Worm (Caenorhabditis elegans) whole organism, young adult: Measurements from ENCODE around the gene str-134.
A peak's percentile ranks its signal among the peaks of the same experiment; 100 is the strongest.

Source experiments
- F57C9.4 ChIP-seq: sonication (generic microtip); optimal IDR thresholded peaks from 2 replicates; lab custom pipeline; 2017; ENCODE audit warnings: mild to moderate bottlenecking, missing genetic modification characterization, missing compliant biosample characterization
- K12H6.12 ChIP-seq: fragments of 200-800 bp; sonication (Bioruptor generic); optimal IDR thresholded peaks from 2 replicates; lab custom pipeline; 2018; ENCODE audit warnings: mild to moderate bottlenecking, missing genetic modification characterization, missing compliant biosample characterization
- T26A5.8 ChIP-seq: sonication (generic microtip); optimal IDR thresholded peaks from 2 replicates; lab custom pipeline; 2016; ENCODE audit warnings: missing genetic modification characterization, missing compliant biosample characterization
- Y53G8AR.9 ChIP-seq: fragments of 200-800 bp; sonication (Bioruptor generic); conservative IDR thresholded peaks from 2 replicates; pipeline ENCODE4 v1.3.6; 2022; ENCODE audit warnings: missing genetic modification reagents, missing genetic modification characterization, missing compliant biosample characterization
- ZK185.1 ChIP-seq: sonication (generic microtip); optimal IDR thresholded peaks from 2 replicates; lab custom pipeline; 2016; ENCODE audit warnings: mild to moderate bottlenecking, missing genetic modification characterization, missing compliant biosample characterization; ENCODE audit not compliant: poor library complexity, severe bottlenecking
- aptf-3 ChIP-seq: fragments of 200-800 bp; sonication (Bioruptor generic); IDR thresholded peaks from 2 replicates; pipeline ENCODE4 v1.3.6; 2022; ENCODE audit warnings: missing genetic modification characterization, missing compliant biosample characterization
- bed-2 ChIP-seq: fragments of 200-800 bp; sonication (Bioruptor generic); IDR thresholded peaks from 2 replicates; pipeline ENCODE4 v1.3.6; 2022; ENCODE audit warnings: missing genetic modification reagents, missing genetic modification characterization, missing compliant biosample characterization
- cebp-2 ChIP-seq: fragments of 200-800 bp; sonication (Bioruptor generic); IDR thresholded peaks from 2 replicates; pipeline ENCODE4 v1.3.6; 2022; ENCODE audit warnings: missing genetic modification characterization, missing compliant biosample characterization
- ceh-27 ChIP-seq: fragments of 200-800 bp; sonication (Bioruptor generic); optimal IDR thresholded peaks from 2 replicates; lab custom pipeline; 2018; ENCODE audit warnings: mild to moderate bottlenecking, missing genetic modification characterization, moderate library complexity, missing compliant biosample characterization
- ceh-79 ChIP-seq: sonication (generic microtip); optimal IDR thresholded peaks from 2 replicates; lab custom pipeline; 2017; ENCODE audit warnings: mild to moderate bottlenecking, missing genetic modification characterization, missing compliant biosample characterization
- chd-7 ChIP-seq: sonication (generic microtip); optimal IDR thresholded peaks from 2 replicates; lab custom pipeline; 2016; ENCODE audit warnings: mild to moderate bottlenecking, missing genetic modification characterization, moderate library complexity, missing compliant biosample characterization
- egl-18 ChIP-seq: fragments of 200-800 bp; sonication (Bioruptor generic); IDR thresholded peaks from 2 replicates; pipeline ENCODE4 v1.3.6; 2022; ENCODE audit warnings: missing genetic modification reagents, missing genetic modification characterization, missing compliant biosample characterization
- fkh-3 ChIP-seq: sonication (generic microtip); optimal IDR thresholded peaks from 2 replicates; lab custom pipeline; 2016; ENCODE audit warnings: mild to moderate bottlenecking, missing genetic modification characterization, missing compliant biosample characterization
- hlh-12 ChIP-seq: sonication (generic microtip); optimal IDR thresholded peaks from 2 replicates; lab custom pipeline; 2016; ENCODE audit warnings: missing genetic modification characterization, missing compliant biosample characterization
- hmg-1.2 ChIP-seq: fragments of 200-800 bp; sonication (Bioruptor generic); IDR thresholded peaks from 2 replicates; pipeline ENCODE4 v1.3.6; 2022; ENCODE audit warnings: missing genetic modification reagents, missing genetic modification characterization, missing compliant biosample characterization
- hrde-1 ChIP-seq: sonication (generic microtip); optimal IDR thresholded peaks from 2 replicates; lab custom pipeline; 2016; ENCODE audit warnings: missing genetic modification characterization, mild to moderate bottlenecking, missing compliant biosample characterization, moderate library complexity, missing genotype, missing genetic modification reagents, borderline replicate concordance
- hsf-1 ChIP-seq: fragments of 200-800 bp; sonication (Bioruptor generic); IDR thresholded peaks from 2 replicates; pipeline ENCODE4 v1.3.6; 2022; ENCODE audit warnings: missing genetic modification reagents, missing genetic modification characterization, missing compliant biosample characterization
- lag-1 ChIP-seq: fragments of 200-800 bp; sonication (Bioruptor generic); IDR thresholded peaks from 2 replicates; pipeline ENCODE4 v1.3.6; 2022; ENCODE audit warnings: missing genetic modification reagents, missing genetic modification characterization, missing compliant biosample characterization
- let-607 ChIP-seq, 2 experiments: fragments of 200-800 bp in 1 of 2; sonication (Bioruptor generic) in 1 of 2; sonication (generic microtip) in 1 of 2; optimal IDR thresholded peaks; 2 replicates each; lab custom pipeline; 2016 to 2018; ENCODE audit warnings: mild to moderate bottlenecking in 2 of 2, missing compliant biosample characterization in 2 of 2, missing genetic modification characterization in 2 of 2, moderate library complexity in 2 of 2, missing genotype in 1 of 2
- madf-6 ChIP-seq: fragments of 200-800 bp; sonication (Bioruptor generic); IDR thresholded peaks from 2 replicates; pipeline ENCODE4 v1.3.6; 2022; ENCODE audit warnings: missing genetic modification reagents, missing genetic modification characterization, missing compliant biosample characterization
- mcd-1 ChIP-seq: fragments of 200-800 bp; sonication (Bioruptor generic); IDR thresholded peaks from 2 replicates; pipeline ENCODE4 v1.3.6; 2022; ENCODE audit warnings: missing genetic modification reagents, missing genetic modification characterization, missing compliant biosample characterization
- mel-28 ChIP-seq: sonication (generic microtip); optimal IDR thresholded peaks from 2 replicates; lab custom pipeline; 2016; ENCODE audit warnings: borderline replicate concordance, mild to moderate bottlenecking, missing genetic modification characterization, missing compliant biosample characterization
- mes-4 ChIP-seq: sonication (generic microtip); optimal IDR thresholded peaks from 2 replicates; lab custom pipeline; 2016; ENCODE audit warnings: missing genotype, missing genetic modification characterization, missing compliant biosample characterization
- nfya-1 ChIP-seq: sonication (generic microtip); optimal IDR thresholded peaks from 2 replicates; lab custom pipeline; 2017; ENCODE audit warnings: antibody characterized with exemption, missing compliant biosample characterization, missing genetic modification characterization, borderline replicate concordance; ENCODE audit not compliant: insufficient read depth
- nhr-80 ChIP-seq: sonication (generic microtip); optimal IDR thresholded peaks from 2 replicates; lab custom pipeline; 2016; ENCODE audit warnings: missing genetic modification characterization, missing compliant biosample characterization
- pha-4 ChIP-seq: fragments of 150-350 bp; sonication (generic microtip); optimal IDR thresholded peaks from 2 replicates; lab custom pipeline; 2014; ENCODE audit warnings: missing biosample characterization, missing genetic modification reagents, missing genetic modification characterization
- rcor-1 ChIP-seq: fragments of 200-800 bp; sonication (Bioruptor generic); IDR thresholded peaks from 2 replicates; pipeline ENCODE4 v1.3.6; 2022; ENCODE audit warnings: missing genetic modification reagents, missing genetic modification characterization, missing compliant biosample characterization
- rpc-1 ChIP-seq, 2 experiments: fragments of 150-350 bp in 1 of 2; sonication (generic microtip) in 1 of 2; optimal IDR thresholded peaks; 2 replicates each; lab custom pipeline; 2014 to 2018; ENCODE audit warnings: missing biosample characterization in 1 of 2, missing genetic modification characterization in 1 of 2, missing genetic modification reagents in 1 of 2, missing genotype in 1 of 2
- snpc-3.4 ChIP-seq: sonication (generic microtip); optimal IDR thresholded peaks from 2 replicates; lab custom pipeline; 2017; ENCODE audit warnings: missing genetic modification characterization, mild to moderate bottlenecking, missing compliant biosample characterization, antibody characterized with exemption, moderate library complexity, missing genotype, missing genetic modification reagents
- somi-1 ChIP-seq: fragments of 200-800 bp; sonication (Bioruptor generic); optimal IDR thresholded peaks from 2 replicates; lab custom pipeline; 2018; ENCODE audit warnings: mild to moderate bottlenecking, missing genetic modification characterization, missing compliant biosample characterization
- tlf-1 ChIP-seq: fragments of 200-800 bp; sonication (Bioruptor generic); optimal IDR thresholded peaks from 2 replicates; lab custom pipeline; 2018; ENCODE audit warnings: mild to moderate bottlenecking, missing genetic modification characterization, missing compliant biosample characterization
- ztf-18 ChIP-seq: sonication (generic microtip); optimal IDR thresholded peaks from 2 replicates; lab custom pipeline; 2016; ENCODE audit warnings: missing genotype, mild to moderate bottlenecking, missing genetic modification characterization, missing compliant biosample characterization
- ztf-22 ChIP-seq: fragments of 200-800 bp; sonication (Bioruptor generic); optimal IDR thresholded peaks from 2 replicates; lab custom pipeline; 2018; ENCODE audit warnings: mild to moderate bottlenecking, missing genetic modification characterization, moderate library complexity, missing compliant biosample characterization
- ztf-28 ChIP-seq: fragments of 200-800 bp; sonication (Bioruptor generic); IDR thresholded peaks from 2 replicates; pipeline ENCODE4 v1.3.6; 2022; ENCODE audit warnings: missing genetic modification reagents, missing genetic modification characterization, missing compliant biosample characterization
- ztf-3 ChIP-seq: fragments of 200-800 bp; sonication (Bioruptor generic); optimal IDR thresholded peaks from 2 replicates; lab custom pipeline; 2018; ENCODE audit warnings: mild to moderate bottlenecking, missing genetic modification characterization, missing compliant biosample characterization

str-134 gene

DNA sequence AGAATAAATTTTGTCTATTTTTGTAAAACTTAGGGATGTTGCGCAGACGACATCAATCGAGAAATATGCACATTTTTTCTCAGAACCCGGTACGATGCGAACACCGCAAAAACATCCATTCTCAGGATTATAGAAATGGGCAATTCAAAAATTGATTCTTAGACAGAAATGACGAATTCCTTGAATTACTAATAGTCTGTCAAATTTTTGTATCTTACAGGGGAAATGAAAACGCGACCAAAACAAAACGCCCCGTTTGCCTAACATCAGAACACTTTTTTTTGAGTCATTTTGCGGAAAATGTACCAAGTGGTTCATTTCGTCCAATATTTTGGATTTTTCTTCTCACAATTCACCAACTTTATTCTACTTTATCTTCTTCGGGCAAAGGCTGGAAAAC, at the start of gene str-134:
Gene str-134, plus strand, starts transcription at position 301 of the 400 bp plus-strand sequence.
- TF ChIP-seq let-607 (tag; optimal IDR thresholded peaks at IDR 0.05; lab: Kevin White, UChicago) = no peak
- no peak for TF ChIP-seq nfya-1 (tag; lab: Kevin White, UChicago)
- TF ChIP-seq, all 124 proteins: peak for 0

DNA sequence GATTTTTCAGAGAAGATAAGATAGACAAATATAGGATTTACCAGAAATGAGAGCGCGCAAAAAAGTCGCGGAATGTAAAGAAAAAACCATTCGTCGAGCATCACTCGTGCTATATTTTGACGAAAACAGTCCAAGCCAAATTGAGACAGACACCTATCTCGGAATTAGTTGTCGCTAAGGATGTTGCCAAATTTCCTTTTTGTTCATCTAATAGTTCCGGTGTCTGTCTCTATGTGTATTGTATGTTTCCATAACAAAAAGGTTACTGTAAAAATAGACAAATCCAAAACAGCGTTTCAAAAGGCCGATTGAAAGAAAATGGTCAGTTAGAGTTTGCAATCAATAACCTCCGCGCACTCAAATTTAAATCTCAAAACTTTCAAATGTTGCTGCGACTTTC, 48.8 kb upstream of the str-134 start, which contains the start of gene srj-53:
Gene srj-53, minus strand, starts transcription at position 101 of the 400 bp plus-strand sequence.
- TF ChIP-seq mcd-1 (GFP tag; lab: Robert Waterston, UW) = no peak
- no peak for TF ChIP-seq lag-1 (GFP tag; lab: Robert Waterston, UW)
- TF ChIP-seq hrde-1 (tag; lab: Kevin White, UChicago) = no peak
- TF ChIP-seq egl-18 (GFP tag; lab: Robert Waterston, UW) = no peak
- no peak for TF ChIP-seq K12H6.12 (tag; lab: Kevin White, UChicago)
- no peak for TF ChIP-seq F57C9.4 (tag; lab: Kevin White, UChicago)
- TF ChIP-seq mes-4 = no peak
- no peak for TF ChIP-seq let-607 (tag; optimal IDR thresholded peaks at IDR 0.05; lab: Kevin White, UChicago)
- TF ChIP-seq ztf-28 (GFP tag; lab: Robert Waterston, UW) = no peak
- TF ChIP-seq hsf-1 (GFP tag; lab: Robert Waterston, UW) = no peak

DNA sequence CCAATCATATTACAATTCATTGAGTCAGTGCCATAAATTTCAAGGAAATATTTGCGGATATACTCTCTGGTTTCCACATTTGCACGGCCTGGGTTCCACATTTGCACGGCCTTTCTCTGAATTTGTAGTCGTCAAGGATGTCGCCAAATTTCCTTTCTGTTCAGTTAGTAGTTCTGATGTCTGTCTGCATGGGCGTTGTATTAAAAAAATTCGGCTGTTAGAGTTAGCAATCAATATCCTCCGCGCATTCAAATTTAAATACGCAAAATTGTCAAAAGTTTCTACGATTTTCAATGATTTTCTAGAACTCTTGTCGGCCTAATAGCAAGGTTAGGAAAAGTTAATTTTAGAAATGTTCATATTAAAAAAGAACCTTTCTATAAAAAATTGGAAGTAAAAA, 47.5 kb upstream of the str-134 start, which contains the start of gene srj-52:
Gene srj-52, minus strand, starts transcription at position 101 of the 400 bp plus-strand sequence.
- TF ChIP-seq snpc-3.4 (no peak), F57C9.4 (tag; lab: Kevin White, UChicago) (no peak), hlh-12 (tag; lab: Kevin White, UChicago) (no peak), mes-4 (no peak), ceh-79 (tag; lab: Kevin White, UChicago) (no peak), ztf-22 (GFP tag; lab: Kevin White, UChicago) (no peak), ZK185.1 (tag; lab: Kevin White, UChicago) (no peak), cebp-2 (GFP tag; lab: Robert Waterston, UW) (no peak), T26A5.8 (tag; lab: Kevin White, UChicago) (no peak), rcor-1 (no peak)

DNA sequence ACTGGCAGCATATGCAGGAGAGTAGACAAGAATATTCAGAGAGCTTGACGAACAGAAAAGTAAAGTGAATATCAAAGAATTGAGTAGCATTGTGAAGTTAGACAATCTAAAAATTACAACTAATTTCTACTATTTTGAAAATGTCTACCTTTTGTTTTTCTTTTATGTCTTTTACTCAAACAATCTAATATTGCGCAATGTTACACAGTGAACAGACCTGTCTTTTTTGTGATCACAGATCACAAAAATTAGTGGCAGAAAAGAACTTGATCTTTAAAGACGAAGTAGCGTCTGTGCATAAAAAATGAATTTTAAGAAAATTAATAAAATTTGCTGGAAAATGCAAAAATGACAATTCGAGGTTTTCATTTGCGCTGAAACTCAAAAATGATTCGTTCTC, 44.4 kb upstream of the str-134 start:
- TF ChIP-seq madf-6 (GFP tag; lab: Robert Waterston, UW) (no peak), ZK185.1 (tag; lab: Kevin White, UChicago) (no peak), pha-4 (tag; lab: Kevin White, UChicago) (no peak)
- TF ChIP-seq, all 124 proteins: peak for 0

DNA sequence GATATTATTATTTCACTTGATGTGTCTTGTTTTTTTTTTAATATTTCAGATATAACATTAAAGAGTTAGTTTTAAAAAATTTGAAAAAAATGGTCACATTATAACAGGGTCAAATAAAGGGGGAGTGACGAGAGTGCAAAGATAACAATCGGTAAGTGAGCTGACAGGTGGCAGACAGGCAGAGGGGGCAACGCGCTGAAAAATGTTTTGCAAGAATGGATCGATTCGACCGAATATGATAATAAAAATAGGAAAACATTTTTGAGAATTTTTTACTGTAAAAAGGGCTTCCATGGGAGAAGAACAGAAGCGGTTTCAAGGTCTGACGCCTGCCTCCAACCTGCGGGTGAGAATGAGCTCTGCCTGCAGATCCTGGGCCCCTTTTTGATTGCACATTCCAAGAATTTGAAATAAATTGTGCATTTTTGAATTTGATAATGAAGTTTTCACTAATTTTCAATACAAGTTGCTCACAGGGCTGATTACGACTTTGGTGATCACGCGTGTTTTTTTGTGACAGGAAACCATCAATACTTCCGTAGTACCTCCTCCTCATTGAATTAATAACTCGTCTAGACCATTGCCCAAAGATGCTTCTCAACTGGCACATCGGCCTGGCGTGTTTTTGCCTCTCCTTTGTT, 43.8 kb upstream of the str-134 start, which contains the start of the genes ugt-29 and srx-5:
Gene ugt-29, minus strand, starts transcription at position 101 of the 641 bp plus-strand sequence.
Gene srx-5, plus strand, starts transcription at position 591 of the 641 bp plus-strand sequence.
- TF ChIP-seq hmg-1.2 (no peak), rpc-1 (optimal IDR thresholded peaks at IDR 0.05; lab: Kevin White, UChicago) (no peak), rpc-1 (tag; optimal IDR thresholded peaks at IDR 0.05; lab: Kevin White, UChicago) (no peak), nhr-80 (peak; percentile 39), somi-1 (GFP tag; lab: Kevin White, UChicago) (no peak)

DNA sequence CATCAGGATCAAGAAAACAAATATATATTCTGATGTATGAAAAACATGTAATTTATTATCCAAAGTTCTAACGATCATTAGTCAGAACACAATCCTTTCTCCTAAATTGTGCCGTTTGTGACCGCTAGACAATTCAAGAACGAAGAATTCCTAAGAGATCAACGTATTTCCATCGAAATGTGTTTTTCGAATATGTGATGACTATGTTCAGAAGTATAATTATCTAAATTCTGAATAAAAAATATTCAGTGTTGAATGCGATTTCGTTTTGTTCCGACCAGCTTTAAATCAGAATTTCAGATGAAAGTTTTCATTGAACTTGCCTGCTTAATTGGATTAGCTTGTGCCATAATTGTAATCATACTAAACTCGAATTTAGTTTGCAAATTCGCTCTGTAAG, 41.2 kb upstream of the str-134 start, which contains the start of gene srbc-37:
Gene srbc-37, plus strand, starts transcription at position 301 of the 400 bp plus-strand sequence.
- no peak for TF ChIP-seq hlh-12 (tag; lab: Kevin White, UChicago)
- TF ChIP-seq ceh-27 = no peak
- TF ChIP-seq mel-28 (tag; lab: Kevin White, UChicago) = no peak
- no peak for TF ChIP-seq Y53G8AR.9 (GFP tag; lab: Robert Waterston, UW)
- TF ChIP-seq chd-7 (tag; lab: Kevin White, UChicago) = no peak
- no peak for TF ChIP-seq fkh-3 (tag; lab: Kevin White, UChicago)
- TF ChIP-seq ztf-18 (tag; lab: Kevin White, UChicago) = no peak
- TF ChIP-seq T26A5.8 (tag; lab: Kevin White, UChicago) = no peak
- TF ChIP-seq somi-1 (GFP tag; lab: Kevin White, UChicago) = no peak
- no peak for TF ChIP-seq madf-6 (GFP tag; lab: Robert Waterston, UW)
- TF ChIP-seq aptf-3 (GFP tag; lab: Robert Waterston, UW) = no peak
- no peak for TF ChIP-seq ztf-3 (GFP tag; lab: Kevin White, UChicago)
- no peak for TF ChIP-seq tlf-1
- no peak for TF ChIP-seq bed-2 (GFP tag; lab: Robert Waterston, UW)
- TF ChIP-seq pha-4 (tag; lab: Kevin White, UChicago) = no peak
